Fruit fly (Drosophila melanogaster): ENCODE results near the gene CG17145.

CG17145 gene

DNA sequence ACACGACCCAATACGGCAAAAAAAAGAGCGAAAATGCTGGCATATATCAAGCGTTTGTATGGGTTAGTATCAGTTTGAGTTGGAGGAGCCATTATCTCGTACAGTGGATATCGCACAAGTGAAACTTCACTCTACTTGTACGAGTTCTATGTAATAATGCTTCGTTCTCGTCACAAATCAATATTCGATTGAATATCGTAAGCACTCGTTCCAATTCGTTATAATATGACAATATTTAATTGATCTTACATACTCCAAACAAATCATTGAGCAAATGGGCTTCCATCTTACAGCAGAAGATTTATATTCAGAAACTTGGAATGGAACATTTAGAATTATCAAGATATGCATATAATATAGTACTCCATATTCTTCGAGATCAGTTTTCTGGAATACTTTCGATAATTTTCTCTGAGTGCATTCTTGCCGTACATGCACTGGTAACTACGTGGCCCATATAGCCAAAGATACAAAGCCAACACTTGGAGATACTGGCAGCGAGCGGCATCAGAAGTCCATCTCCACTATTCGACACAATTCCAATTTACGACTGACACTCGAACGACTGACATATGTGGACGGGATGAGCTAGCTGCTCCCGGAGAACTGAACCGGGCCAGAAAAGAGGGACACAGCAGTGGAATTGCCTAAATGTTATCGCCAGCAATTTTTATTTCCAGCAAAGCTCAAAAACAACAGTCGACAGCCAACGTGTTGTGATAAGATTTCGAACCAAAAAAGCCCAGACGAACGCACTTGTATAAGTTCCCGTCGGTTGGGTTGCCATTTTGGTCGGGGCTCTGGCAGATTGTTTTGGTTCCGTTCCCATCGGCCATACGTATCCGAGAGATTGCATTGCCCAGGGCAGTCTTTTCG is 28.5 kb upstream of the CG17145 start:
- TF ChIP-seq usp (GFP tag; optimal IDR thresholded peaks at IDR 0.05) (no peak), psq (optimal IDR thresholded peaks at IDR 0.05) (no peak), EcR (GFP tag; optimal IDR thresholded peaks at IDR 0.05) (no peak), pan (optimal IDR thresholded peaks at IDR 0.05) (no peak), CG8478 (optimal IDR thresholded peaks at IDR 0.05) (no peak), Dll (optimal IDR thresholded peaks at IDR 0.05) (no peak)

dm6 chr3L:20193748-20194058 is 27.9 kb upstream of the CG17145 start:
- TF ChIP-seq EcR (GFP tag; optimal IDR thresholded peaks at IDR 0.05) (no peak), pan (optimal IDR thresholded peaks at IDR 0.05) (no peak), Dll (optimal IDR thresholded peaks at IDR 0.05) (no peak), CG8478 (optimal IDR thresholded peaks at IDR 0.05) (no peak), usp (GFP tag; optimal IDR thresholded peaks at IDR 0.05) (no peak), psq (optimal IDR thresholded peaks at IDR 0.05) (no peak)

DNA sequence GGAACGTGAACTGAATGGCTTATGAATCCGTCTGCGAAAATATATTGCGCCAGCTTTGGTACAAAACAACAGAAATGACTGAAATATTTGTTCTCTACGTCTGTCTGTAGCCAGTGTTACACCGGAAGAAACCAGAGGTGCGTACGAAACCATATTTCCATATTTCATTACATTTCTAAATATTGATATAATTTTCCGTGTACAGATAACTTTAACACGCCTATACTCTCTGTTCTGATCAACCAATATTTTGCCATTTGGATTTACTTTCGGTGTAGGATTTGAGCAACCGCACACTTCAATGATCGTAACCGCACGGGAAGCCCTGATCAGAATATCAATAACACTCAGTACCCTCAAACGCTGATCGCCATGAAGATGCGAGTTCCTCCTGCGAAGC is 26.9 kb upstream of the CG17145 start:
- TF ChIP-seq CG8478 (optimal IDR thresholded peaks at IDR 0.05) = no peak

DNA sequence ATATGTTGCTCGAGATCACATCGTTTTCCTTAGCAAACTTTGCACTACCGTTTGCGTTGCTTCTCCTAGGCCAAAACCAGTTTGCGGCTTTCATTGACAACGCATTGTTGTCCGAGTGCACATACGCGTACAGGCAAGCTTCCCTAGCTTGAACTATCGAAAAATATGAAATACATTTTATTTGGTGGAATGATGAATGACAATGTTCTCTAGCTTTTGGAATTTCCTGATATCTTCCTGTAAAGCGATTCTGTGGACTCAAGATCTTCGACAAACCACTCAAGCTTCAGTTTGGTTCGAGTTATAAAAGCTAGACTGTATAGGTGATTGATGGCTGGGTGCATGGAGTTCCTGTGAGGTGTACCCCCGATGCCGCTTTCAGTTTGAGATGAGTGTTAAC is 25.7 kb upstream of the CG17145 start:
- TF ChIP-seq pan (optimal IDR thresholded peaks at IDR 0.05) = no peak
- TF ChIP-seq psq (optimal IDR thresholded peaks at IDR 0.05) = no peak
- TF ChIP-seq usp (GFP tag; optimal IDR thresholded peaks at IDR 0.05) = no peak
- no peak for TF ChIP-seq EcR (GFP tag; optimal IDR thresholded peaks at IDR 0.05)
- TF ChIP-seq CG8478 (optimal IDR thresholded peaks at IDR 0.05) = no peak
- no peak for TF ChIP-seq Dll (optimal IDR thresholded peaks at IDR 0.05)

DNA sequence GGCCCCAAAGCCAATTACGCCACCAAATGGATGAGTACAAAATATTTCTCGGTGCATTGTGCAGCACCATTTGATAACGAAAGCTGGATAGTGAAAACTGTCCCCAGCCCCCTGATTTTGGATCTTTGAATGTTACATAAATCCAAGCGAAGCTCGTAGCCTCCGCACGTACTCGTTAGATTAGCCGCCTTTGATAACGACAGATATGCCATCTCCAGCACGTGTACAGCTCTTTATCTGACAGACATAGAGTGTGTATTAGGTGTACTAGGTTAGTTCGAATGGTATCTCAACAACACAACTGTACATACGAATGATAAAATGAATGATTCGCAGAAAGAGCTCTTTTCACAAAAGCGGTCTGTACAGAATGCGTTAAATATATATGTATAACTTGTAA is 25.3 kb upstream of the CG17145 start:
- TF ChIP-seq EcR (GFP tag; optimal IDR thresholded peaks at IDR 0.05) (no peak), pan (optimal IDR thresholded peaks at IDR 0.05) (no peak), CG8478 (optimal IDR thresholded peaks at IDR 0.05) (no peak), psq (optimal IDR thresholded peaks at IDR 0.05) (no peak), usp (GFP tag; optimal IDR thresholded peaks at IDR 0.05) (no peak), Dll (optimal IDR thresholded peaks at IDR 0.05) (no peak)

DNA sequence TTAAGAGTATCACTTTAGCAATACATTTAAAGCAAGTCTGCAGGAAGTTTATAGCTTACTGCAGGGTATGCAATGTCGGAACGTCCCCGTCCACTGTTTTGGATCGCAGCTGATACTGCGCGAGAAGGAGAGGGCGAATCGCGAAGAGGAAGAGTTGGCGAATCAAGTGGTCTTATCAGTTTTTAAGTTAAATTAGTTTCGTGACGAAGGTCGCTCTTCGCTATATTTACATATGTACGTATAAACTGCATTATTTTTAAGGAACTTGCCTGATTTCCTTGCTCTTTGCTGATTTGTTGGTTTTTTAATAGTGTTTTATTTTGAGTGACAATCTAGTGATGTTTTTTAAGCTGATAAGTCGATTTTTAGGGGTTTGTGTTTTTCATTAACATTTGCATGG is 24.4 kb upstream of the CG17145 start:
- TF ChIP-seq usp (GFP tag; optimal IDR thresholded peaks at IDR 0.05) = no peak
- no peak for TF ChIP-seq Dll (optimal IDR thresholded peaks at IDR 0.05)

- no peak for TF ChIP-seq psq (optimal IDR thresholded peaks at IDR 0.05)
- no peak for TF ChIP-seq usp (GFP tag; optimal IDR thresholded peaks at IDR 0.05)
- TF ChIP-seq EcR (GFP tag; optimal IDR thresholded peaks at IDR 0.05) = no peak
- no peak for TF ChIP-seq pan (optimal IDR thresholded peaks at IDR 0.05)
- TF ChIP-seq CG8478 (optimal IDR thresholded peaks at IDR 0.05) = no peak
- no peak for TF ChIP-seq Dll (optimal IDR thresholded peaks at IDR 0.05)
These were observed 23.9 kb upstream of the CG17145 start for dm6 chr3L:20197698-20198097.

DNA sequence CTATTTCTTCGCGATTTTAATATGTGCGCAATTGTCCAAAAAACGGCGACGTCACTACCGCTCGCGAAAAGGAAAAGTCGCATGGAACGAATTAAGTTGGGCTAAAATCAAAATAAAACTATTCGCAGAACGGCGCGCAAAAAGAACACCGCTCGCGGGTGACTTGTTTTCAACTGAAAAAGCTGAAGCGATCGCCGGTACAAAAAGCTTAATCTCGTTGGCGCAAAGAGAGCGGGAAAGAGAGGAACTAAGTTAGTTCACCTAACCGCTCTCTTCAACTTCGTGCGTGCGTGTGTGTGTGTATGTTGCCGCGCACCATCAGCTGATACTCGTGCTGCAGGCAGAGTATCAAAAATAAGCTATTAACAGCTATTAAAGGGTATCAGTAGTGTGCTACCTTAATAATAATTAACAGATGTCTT is 23.5 kb upstream of the CG17145 start, which contains the start of gene CG42674:
Gene CG42674 (minus strand): TSS at position 180 of the 422 bp plus-strand sequence.
- TF ChIP-seq CG8478 (optimal IDR thresholded peaks at IDR 0.05) = no peak
- no peak for TF ChIP-seq pan (optimal IDR thresholded peaks at IDR 0.05)
- no peak for TF ChIP-seq psq (optimal IDR thresholded peaks at IDR 0.05)
- TF ChIP-seq Dll (optimal IDR thresholded peaks at IDR 0.05) = no peak
- no peak for TF ChIP-seq EcR (GFP tag; optimal IDR thresholded peaks at IDR 0.05)
- no peak for TF ChIP-seq usp (GFP tag; optimal IDR thresholded peaks at IDR 0.05)

dm6 chr3L:20199569-20200247 is 21.9 kb upstream of the CG17145 start, which contains the start of gene CG42833:
Gene CG42833, plus strand, starts transcription at chr3L:20200093.
- TF ChIP-seq pan (optimal IDR thresholded peaks at IDR 0.05) (no peak), EcR (GFP tag; optimal IDR thresholded peaks at IDR 0.05) (no peak), CG8478 (optimal IDR thresholded peaks at IDR 0.05) (no peak), psq (optimal IDR thresholded peaks at IDR 0.05) (no peak), Dll (optimal IDR thresholded peaks at IDR 0.05) (no peak), usp (GFP tag; optimal IDR thresholded peaks at IDR 0.05) (no peak)

DNA sequence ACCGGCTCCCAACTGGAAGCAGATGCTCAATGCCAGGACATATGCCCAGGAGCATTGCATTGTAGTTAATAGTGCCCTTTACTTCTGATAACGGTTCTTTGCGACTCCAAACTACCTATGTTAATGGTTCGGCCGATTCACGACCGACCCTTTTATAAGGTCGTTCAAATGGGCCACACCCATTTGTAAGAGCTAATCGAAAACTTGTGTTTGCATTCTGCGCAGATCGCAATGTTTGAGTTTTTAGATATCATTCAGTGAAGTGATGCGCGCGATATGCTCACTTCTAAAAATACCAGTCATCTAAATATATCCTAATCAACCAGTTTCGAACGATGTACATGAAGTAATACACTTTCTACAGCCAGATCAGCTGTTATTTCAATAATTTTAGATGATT is 20.1 kb upstream of the CG17145 start, which contains the start of gene obst-F:
Gene obst-F (minus strand): TSS at position 101 of the 400 bp plus-strand sequence.
- no peak for TF ChIP-seq psq (optimal IDR thresholded peaks at IDR 0.05)
- no peak for TF ChIP-seq CG8478 (optimal IDR thresholded peaks at IDR 0.05)
- TF ChIP-seq EcR (GFP tag; optimal IDR thresholded peaks at IDR 0.05) = no peak
- no peak for TF ChIP-seq pan (optimal IDR thresholded peaks at IDR 0.05)
- TF ChIP-seq usp (GFP tag; optimal IDR thresholded peaks at IDR 0.05) = no peak
- TF ChIP-seq Dll (optimal IDR thresholded peaks at IDR 0.05) = no peak

DNA sequence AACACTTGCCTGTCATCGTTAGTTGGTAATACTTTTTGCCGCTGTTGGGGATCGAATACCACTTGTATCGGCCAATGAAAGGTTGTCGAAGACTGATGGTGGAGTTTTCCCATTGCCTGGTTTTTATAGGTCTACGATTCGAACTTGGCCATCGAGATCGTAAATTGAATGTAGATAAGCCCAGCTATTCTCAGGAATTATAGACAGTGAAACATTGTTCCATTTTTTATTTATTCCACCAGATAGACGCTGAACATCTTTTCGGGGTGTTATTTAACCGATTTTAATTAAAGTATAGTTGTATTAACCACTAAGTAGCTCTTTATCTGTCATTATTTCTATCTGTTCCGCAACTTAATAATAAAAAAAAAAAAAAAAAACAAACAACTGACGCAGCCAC is 18.0 kb upstream of the CG17145 start, which contains the start of gene CG7298:
Gene CG7298 (minus strand): TSS at position 101 of the 400 bp plus-strand sequence.
- no peak for TF ChIP-seq psq (optimal IDR thresholded peaks at IDR 0.05)
- no peak for TF ChIP-seq EcR (GFP tag; optimal IDR thresholded peaks at IDR 0.05)
- no peak for TF ChIP-seq usp (GFP tag; optimal IDR thresholded peaks at IDR 0.05)
- no peak for TF ChIP-seq CG8478 (optimal IDR thresholded peaks at IDR 0.05)
- no peak for TF ChIP-seq pan (optimal IDR thresholded peaks at IDR 0.05)
- TF ChIP-seq Dll (optimal IDR thresholded peaks at IDR 0.05) = no peak

dm6 chr3L:20205946-20206345 is 15.7 kb upstream of the CG17145 start, which contains the start of gene CG7290:
Gene CG7290, minus strand, starts transcription at chr3L:20206046.
- TF ChIP-seq psq (optimal IDR thresholded peaks at IDR 0.05) = no peak
- no peak for TF ChIP-seq Dll (optimal IDR thresholded peaks at IDR 0.05)
- TF ChIP-seq EcR (GFP tag; optimal IDR thresholded peaks at IDR 0.05) = no peak
- no peak for TF ChIP-seq CG8478 (optimal IDR thresholded peaks at IDR 0.05)
- no peak for TF ChIP-seq pan (optimal IDR thresholded peaks at IDR 0.05)
- TF ChIP-seq usp (GFP tag; optimal IDR thresholded peaks at IDR 0.05) = no peak

Data from whole organism.